Worm (Caenorhabditis elegans): ENCODE measurements around the gene cal-1.
"Not testable (repeated sequence)": the region's sequence is repeated elsewhere in the genome, so short reads cannot be mapped to it uniquely, and the experiment has no call there.

The cal-1 gene

ce11 chrV:12512773-12513172 is 4.3 kb downstream of the cal-1 start, which contains the start of the genes T28H10.2 and lgmn-1 (continued):
- TF ChIP-seq jun-1 (tag; optimal IDR thresholded peaks at IDR 0.05), result no peak
- TF ChIP-seq lsy-2 (tag; optimal IDR thresholded peaks at IDR 0.05), result peak in 1 of 2 experiments; percentile 20

- TF ChIP-seq dmd-8 (GFP tag; IDR thresholded peaks at IDR 0.05) (no peak), aha-1 (tag) (peak; percentile 78), mxl-3 (GFP tag; optimal IDR thresholded peaks at IDR 0.05) (peak; percentile 51), unc-130 (GFP tag; optimal IDR thresholded peaks at IDR 0.05) (no peak), Y5F2A.4 (GFP tag; optimal IDR thresholded peaks at IDR 0.05) (no peak), nhr-42 (GFP tag; IDR thresholded peaks at IDR 0.05) (no peak), hlh-11 (tag; optimal IDR thresholded peaks at IDR 0.05) (no peak), nhr-28 (tag; optimal IDR thresholded peaks at IDR 0.05) (peak; percentile 45), Y75B8A.6 (GFP tag; IDR thresholded peaks at IDR 0.05) (no peak), lsy-2 (tag; optimal IDR thresholded peaks at IDR 0.05) (no peak)
These were observed 5.1 kb downstream of the cal-1 start for ce11 chrV:12511946-12512345.

ce11 chrV:12509922-12510582 is 7.0 kb downstream of the cal-1 start:
- TF ChIP-seq gei-8 (GFP tag; optimal IDR thresholded peaks at IDR 0.05) (peak; percentile 62), aha-1 (tag) (peak; percentile 79), spr-3 (GFP tag; optimal IDR thresholded peaks at IDR 0.05) (peak; percentile 88), unc-62 (GFP tag; optimal IDR thresholded peaks at IDR 0.05 in 1 of 2) (peak in 1 of 2 experiments; percentile 87), hlh-11 (tag; optimal IDR thresholded peaks at IDR 0.05) (peak; percentile 4), nhr-111 (GFP tag; optimal IDR thresholded peaks at IDR 0.05) (peak; percentile 91), mxl-3 (GFP tag; optimal IDR thresholded peaks at IDR 0.05) (peak; percentile 28), Y5F2A.4 (GFP tag; optimal IDR thresholded peaks at IDR 0.05) (peak; percentile 51), F10B5.3 (tag; optimal IDR thresholded peaks at IDR 0.05) (peak; percentile 1), sdz-12 (GFP tag; optimal IDR thresholded peaks at IDR 0.05) (peak; percentile 76), lir-3 (tag; optimal IDR thresholded peaks at IDR 0.05) (peak; percentile 3)
- TF ChIP-seq unc-62 (tag; optimal IDR thresholded peaks at IDR 0.05), result not testable (repeated sequence)

ce11 chrV:12506185-12506584 is 10.9 kb downstream of the cal-1 start, which contains the start of gene nlp-46:
Gene nlp-46, minus strand, starts transcription at chrV:12506285.
- no peak for TF ChIP-seq fos-1 (tag; optimal IDR thresholded peaks at IDR 0.05)
- no peak for TF ChIP-seq nhr-41 (GFP tag; IDR thresholded peaks at IDR 0.05)
- TF ChIP-seq unc-62 (GFP tag; optimal IDR thresholded peaks at IDR 0.05 in 1 of 2), result peak in 1 of 2 experiments; percentile 59
- no peak for TF ChIP-seq unc-62 (tag; optimal IDR thresholded peaks at IDR 0.05)
- TF ChIP-seq snpc-1.2 (GFP tag; IDR thresholded peaks at IDR 0.05), result no peak

ce11 chrV:12505730-12506129 is 11.3 kb downstream of the cal-1 start:
- TF ChIP-seq aha-1 (tag) (peak; percentile 23), fkh-10 (GFP tag; optimal IDR thresholded peaks at IDR 0.05) (no peak)

ce11 chrV:12503494-12503893 is 13.6 kb downstream of the cal-1 start, which contains the start of gene T28H10.1:
Gene T28H10.1, plus strand, starts transcription at chrV:12503794.
- TF ChIP-seq pha-4 (GFP tag; IDR thresholded peaks at IDR 0.05) (no peak), pha-4 (tag; optimal IDR thresholded peaks at IDR 0.05) (no peak), ama-1 (optimal IDR thresholded peaks at IDR 0.05) (no peak), spr-1 (tag; optimal IDR thresholded peaks at IDR 0.05) (no peak), snpc-1.2 (GFP tag; IDR thresholded peaks at IDR 0.05) (0 out of 2 replicates have a peak, but pooled peaks have one; percentile 30), php-3 (GFP tag; IDR thresholded peaks at IDR 0.05) (no peak), skn-1 (tag; optimal IDR thresholded peaks at IDR 0.05) (no peak), pqm-1 (tag; optimal IDR thresholded peaks at IDR 0.05) (no peak), Y75B8A.6 (GFP tag; IDR thresholded peaks at IDR 0.05) (no peak), fkh-10 (GFP tag; optimal IDR thresholded peaks at IDR 0.05) (no peak)

Data from whole organism, L4 larva.